Fruit fly (Drosophila melanogaster): ENCODE data around the gene Rbsn-5.

The Rbsn-5 gene

dm6 chr2L:8164219-8164618 is 4.6 kb downstream of the Rbsn-5 start (continued):
- TF ChIP-seq Sin3A (optimal IDR thresholded peaks at IDR 0.05) (no peak), CG8924 (tag; optimal IDR thresholded peaks at IDR 0.05) (peak; percentile 74), schlank (tag; optimal IDR thresholded peaks at IDR 0.05) (peak; percentile 53), salm (tag; optimal IDR thresholded peaks at IDR 0.05) (peak; percentile 85), corto (GFP tag; optimal IDR thresholded peaks at IDR 0.05) (no peak), CHES-1-like (GFP tag; optimal IDR thresholded peaks at IDR 0.05) (peak; percentile 59), CG30431 (GFP tag; optimal IDR thresholded peaks at IDR 0.05) (peak; percentile 70), Hmx (GFP tag; optimal IDR thresholded peaks at IDR 0.05) (no peak), CG17361 (GFP tag; IDR thresholded peaks at IDR 0.05) (peak; percentile 69; the same call in 2 of the 3 replicates), ind (GFP tag; optimal IDR thresholded peaks at IDR 0.05) (no peak), CG10959 (GFP tag; IDR thresholded peaks at IDR 0.05) (peak; percentile 63), CG8478 (optimal IDR thresholded peaks at IDR 0.05) (no peak), CG9609 (GFP tag; optimal IDR thresholded peaks at IDR 0.05) (peak; percentile 28), CG9932 (GFP tag; IDR thresholded peaks at IDR 0.05) (no peak), Ada2b (GFP tag; IDR thresholded peaks at IDR 0.05) (no peak), toy (GFP tag; IDR thresholded peaks at IDR 0.05) (no peak), lbe (GFP tag; optimal IDR thresholded peaks at IDR 0.05) (peak; percentile 68), CG11504 (tag; optimal IDR thresholded peaks at IDR 0.05) (peak; percentile 75), CG12659 (GFP tag; optimal IDR thresholded peaks at IDR 0.05) (peak; percentile 73), tap (tag; optimal IDR thresholded peaks at IDR 0.05) (peak; percentile 78), CG12219 (GFP tag; optimal IDR thresholded peaks at IDR 0.05) (peak; percentile 78), ro (GFP tag; IDR thresholded peaks at IDR 0.05) (no peak), kni (GFP tag; optimal IDR thresholded peaks at IDR 0.05) (peak; percentile 76), sens-2 (GFP tag; IDR thresholded peaks at IDR 0.05) (peak; percentile 74), dmrt11E (tag; optimal IDR thresholded peaks at IDR 0.05) (peak; percentile 85), grn (GFP tag; optimal IDR thresholded peaks at IDR 0.05) (peak; percentile 74), HHEX (GFP tag; optimal IDR thresholded peaks at IDR 0.05) (peak; percentile 83), Chrac-16 (GFP tag; optimal IDR thresholded peaks at IDR 0.05) (no peak), CG5245 (GFP tag; optimal IDR thresholded peaks at IDR 0.05) (peak; percentile 66), phol (tag; optimal IDR thresholded peaks at IDR 0.05) (peak; percentile 35), CG15269 (tag; optimal IDR thresholded peaks at IDR 0.05) (peak; percentile 65), CG11723 (GFP tag; optimal IDR thresholded peaks at IDR 0.05) (peak; percentile 74), Bteb2 (GFP tag; optimal IDR thresholded peaks at IDR 0.05) (peak; percentile 54), caup (GFP tag; optimal IDR thresholded peaks at IDR 0.05; ENCODE audit: severe bottlenecking) (peak; percentile 79), CG16863 (GFP tag; optimal IDR thresholded peaks at IDR 0.05) (peak; percentile 81), CG8765 (GFP tag; IDR thresholded peaks at IDR 0.05) (no peak), Usf (GFP tag; optimal IDR thresholded peaks at IDR 0.05) (no peak), repo (GFP tag; optimal IDR thresholded peaks at IDR 0.05) (no peak), twi (tag; optimal IDR thresholded peaks at IDR 0.05) (peak; percentile 81), az2 (GFP tag; optimal IDR thresholded peaks at IDR 0.05) (peak; percentile 52), ems (GFP tag; optimal IDR thresholded peaks at IDR 0.05) (peak; percentile 41), Hsf (GFP tag; optimal IDR thresholded peaks at IDR 0.05) (peak; percentile 45), yki (optimal IDR thresholded peaks at IDR 0.05) (no peak), luna (GFP tag; optimal IDR thresholded peaks at IDR 0.05) (peak; percentile 20), ATbp (GFP tag; optimal IDR thresholded peaks at IDR 0.05) (peak; percentile 98), Eip74EF (GFP tag; optimal IDR thresholded peaks at IDR 0.05) (peak in 1 of 2 experiments; percentile 55), oc (tag; optimal IDR thresholded peaks at IDR 0.05) (peak; percentile 87), CG31388 (GFP tag; optimal IDR thresholded peaks at IDR 0.05) (peak; percentile 7), CG12299 (tag; optimal IDR thresholded peaks at IDR 0.05) (peak; percentile 76), CG16779 (GFP tag; IDR thresholded peaks at IDR 0.05) (no peak), HmgZ (tag; optimal IDR thresholded peaks at IDR 0.05) (peak; percentile 52), kah (GFP tag; optimal IDR thresholded peaks at IDR 0.05) (peak; percentile 75)

All from whole organism, embryonic.